Fruit fly (Drosophila melanogaster): ENCODE results near the gene GluRS-m.

Gene GluRS-m

dm6 chr3L:16411566-16411965 is 5.4 kb downstream of the GluRS-m start, which contains the start of gene fax:
fax (minus strand) TSS chr3L:16411828.
- peak; percentile 43 for TF ChIP-seq CG3032 (tag; optimal IDR thresholded peaks at IDR 0.05)
- peak; percentile 9 for TF ChIP-seq CG31627 (GFP tag; optimal IDR thresholded peaks at IDR 0.05)
- TF ChIP-seq achi (GFP tag; optimal IDR thresholded peaks at IDR 0.05): peak; percentile 51
- peak; percentile 28 for TF ChIP-seq Blimp-1 (GFP tag; optimal IDR thresholded peaks at IDR 0.05)
- peak; percentile 7 for TF ChIP-seq cyc (GFP tag; optimal IDR thresholded peaks at IDR 0.05)
- TF ChIP-seq Eip93F (GFP tag; optimal IDR thresholded peaks at IDR 0.05): no peak
- no peak for TF ChIP-seq CG10669 (GFP tag; optimal IDR thresholded peaks at IDR 0.05)
- TF ChIP-seq CG10631 (GFP tag; optimal IDR thresholded peaks at IDR 0.05): no peak
- TF ChIP-seq dsx (GFP tag; optimal IDR thresholded peaks at IDR 0.05; ENCODE audit: poor library complexity, severe bottlenecking): no peak
- TF ChIP-seq salr (GFP tag; optimal IDR thresholded peaks at IDR 0.05): peak in 1 of 2 experiments; percentile 26
- TF ChIP-seq CG6276 (GFP tag; optimal IDR thresholded peaks at IDR 0.05): no peak
- TF ChIP-seq Smox (GFP tag; optimal IDR thresholded peaks at IDR 0.05): peak; percentile 18
- TF ChIP-seq Sox14 (GFP tag; optimal IDR thresholded peaks at IDR 0.05): peak; percentile 66
- TF ChIP-seq eg (GFP tag; IDR thresholded peaks at IDR 0.05): peak; percentile 55; the same call in 2 of the 3 replicates
- TF ChIP-seq acj6 (GFP tag; optimal IDR thresholded peaks at IDR 0.05): peak; percentile 19
- TF ChIP-seq Ets21C (GFP tag; optimal IDR thresholded peaks at IDR 0.05): no peak
- peak; percentile 49 for TF ChIP-seq topi (GFP tag; optimal IDR thresholded peaks at IDR 0.05)
- no peak for TF ChIP-seq Gug (GFP tag; IDR thresholded peaks at IDR 0.05)
- TF ChIP-seq CG8119 (GFP tag; IDR thresholded peaks at IDR 0.05): peak; percentile 47; the same call in 1 of the 3 replicates
- peak; percentile 65 for TF ChIP-seq esn (GFP tag; optimal IDR thresholded peaks at IDR 0.05)
- TF ChIP-seq CG8632 (GFP tag; optimal IDR thresholded peaks at IDR 0.05): no peak
- TF ChIP-seq Hr38 (GFP tag; optimal IDR thresholded peaks at IDR 0.05): no peak
- TF ChIP-seq CG6808 (GFP tag; optimal IDR thresholded peaks at IDR 0.05): no peak
- peak; percentile 92 for TF ChIP-seq Eip78C (GFP tag)
- TF ChIP-seq dac (GFP tag; optimal IDR thresholded peaks at IDR 0.05): no peak
- peak; percentile 63 for TF ChIP-seq Eip75B (GFP tag; optimal IDR thresholded peaks at IDR 0.05)
- peak; percentile 32 for TF ChIP-seq lz (GFP tag; optimal IDR thresholded peaks at IDR 0.05)
- TF ChIP-seq Ets96B (tag; optimal IDR thresholded peaks at IDR 0.05): peak; percentile 36
- TF ChIP-seq CG8319 (GFP tag; optimal IDR thresholded peaks at IDR 0.05): no peak
- TF ChIP-seq vri (GFP tag; optimal IDR thresholded peaks at IDR 0.05): no peak
- no peak for TF ChIP-seq spab (GFP tag; optimal IDR thresholded peaks at IDR 0.05)
- no peak for TF ChIP-seq CG9139 (GFP tag; optimal IDR thresholded peaks at IDR 0.05)
- no peak for TF ChIP-seq OdsH (GFP tag; optimal IDR thresholded peaks at IDR 0.05)
- TF ChIP-seq CG34406 (GFP tag; optimal IDR thresholded peaks at IDR 0.05): no peak
- no peak for TF ChIP-seq CG11902 (GFP tag; optimal IDR thresholded peaks at IDR 0.05)
- TF ChIP-seq CG7368 (GFP tag; optimal IDR thresholded peaks at IDR 0.05): peak; percentile 43
- TF ChIP-seq CG6854 (GFP tag; optimal IDR thresholded peaks at IDR 0.05): peak; percentile 88
- peak; percentile 68 for TF ChIP-seq CG6163 (GFP tag; IDR thresholded peaks at IDR 0.05)
- peak; percentile 14 for TF ChIP-seq fd85E (GFP tag; optimal IDR thresholded peaks at IDR 0.05)
- peak; percentile 87 for TF ChIP-seq svp (GFP tag)
- peak; percentile 73 for TF ChIP-seq net (GFP tag; optimal IDR thresholded peaks at IDR 0.05)
- TF ChIP-seq Met (GFP tag; optimal IDR thresholded peaks at IDR 0.05): peak; percentile 42
- TF ChIP-seq Sox15 (GFP tag; optimal IDR thresholded peaks at IDR 0.05): no peak
- TF ChIP-seq CG11762 (GFP tag; optimal IDR thresholded peaks at IDR 0.05; ENCODE audit: insufficient read depth): no peak
- TF ChIP-seq CG4318 (GFP tag; optimal IDR thresholded peaks at IDR 0.05): no peak
- no peak for TF ChIP-seq CG16779 (tag; optimal IDR thresholded peaks at IDR 0.05)
- peak; percentile 75 for TF ChIP-seq CG3919 (GFP tag; optimal IDR thresholded peaks at IDR 0.05)
- TF ChIP-seq ss (GFP tag; optimal IDR thresholded peaks at IDR 0.05): no peak
- no peak for TF ChIP-seq Hr39 (GFP tag; optimal IDR thresholded peaks at IDR 0.05)
- TF ChIP-seq CG6792 (GFP tag; optimal IDR thresholded peaks at IDR 0.05): no peak
- TF ChIP-seq CG15336 (GFP tag; IDR thresholded peaks at IDR 0.05): peak; percentile 63; the same call in 1 of the 2 replicates
